Worm (Caenorhabditis elegans) whole organism, late embryonic: ENCODE measurements around the gene C18B2.2.

Experiments used
- ama-1 ChIP-seq: fragments of 150-350 bp; optimal IDR thresholded peaks from 2 replicates; lab custom pipeline; 2014
- ceh-19 ChIP-seq: fragments of 200-800 bp; sonication (Bioruptor generic); optimal IDR thresholded peaks from 2 replicates; lab custom pipeline; 2018; ENCODE audit warnings: mild to moderate bottlenecking, missing genetic modification characterization, missing compliant biosample characterization
- elt-4 ChIP-seq: sonication (generic microtip); optimal IDR thresholded peaks from 2 replicates; lab custom pipeline; 2016; ENCODE audit warnings: missing genetic modification characterization, missing compliant biosample characterization
- ets-4 ChIP-seq: sonication (generic microtip); optimal IDR thresholded peaks from 2 replicates; lab custom pipeline; 2016; ENCODE audit warnings: missing genetic modification characterization, missing compliant biosample characterization
- fkh-10 ChIP-seq: fragments of 150-350 bp; optimal IDR thresholded peaks from 2 replicates; lab custom pipeline; 2014; ENCODE audit warnings: missing biosample characterization, missing genetic modification reagents, missing genetic modification characterization
- lim-6 ChIP-seq: sonication (generic microtip); optimal IDR thresholded peaks from 2 replicates; lab custom pipeline; 2016; ENCODE audit warnings: missing genetic modification characterization, missing compliant biosample characterization
- mec-3 ChIP-seq: sonication (generic microtip); optimal IDR thresholded peaks from 2 replicates; lab custom pipeline; 2016; ENCODE audit warnings: borderline replicate concordance, missing genetic modification characterization, missing compliant biosample characterization
- nhr-11 ChIP-seq: fragments of 150-350 bp; optimal IDR thresholded peaks from 2 replicates; lab custom pipeline; 2014; ENCODE audit warnings: missing biosample characterization, missing genetic modification characterization
- pat-9 ChIP-seq: fragments of 200-800 bp; sonication (Bioruptor generic); optimal IDR thresholded peaks from 2 replicates; lab custom pipeline; 2018; ENCODE audit warnings: mild to moderate bottlenecking, missing genetic modification characterization, moderate library complexity, missing compliant biosample characterization
- pha-4 ChIP-seq: fragments of 150-350 bp; optimal IDR thresholded peaks from 2 replicates; lab custom pipeline; 2018; ENCODE audit warnings: missing biosample characterization, missing genetic modification reagents, missing genetic modification characterization
- pros-1 ChIP-seq: fragments of 150-350 bp; optimal IDR thresholded peaks from 2 replicates; lab custom pipeline; 2014; ENCODE audit warnings: missing biosample characterization, missing genetic modification reagents, missing genetic modification characterization
- sdc-2 ChIP-seq: sonication (generic microtip); optimal IDR thresholded peaks from 2 replicates; lab custom pipeline; 2016; ENCODE audit warnings: missing genotype, missing genetic modification characterization, missing compliant biosample characterization
- tbx-2 ChIP-seq: sonication (generic microtip); optimal IDR thresholded peaks from 2 replicates; lab custom pipeline; 2016; ENCODE audit warnings: missing genetic modification characterization, missing compliant biosample characterization

ce11 chrX:3625599-3625998, 2.3 kb downstream of the C18B2.2 start:
- TF ChIP-seq ama-1 (lab: Kevin White, UChicago) (no peak), tbx-2 (tag; lab: Kevin White, UChicago) (no peak), nhr-11 (tag; lab: Kevin White, UChicago) (no peak), lim-6 (tag; lab: Kevin White, UChicago) (no peak), mec-3 (tag; lab: Kevin White, UChicago) (no peak), sdc-2 (tag; lab: Kevin White, UChicago) (no peak), pha-4 (tag; lab: Kevin White, UChicago) (no peak), ets-4 (tag; lab: Kevin White, UChicago) (no peak), pat-9 (no peak), fkh-10 (GFP tag; lab: Kevin White, UChicago) (no peak), pros-1 (tag; lab: Kevin White, UChicago) (no peak), ceh-19 (GFP tag; lab: Kevin White, UChicago) (no peak), elt-4 (tag; lab: Kevin White, UChicago) (no peak)
